Worm (Caenorhabditis elegans) whole organism, young adult: Measurements from ENCODE around the gene fbxc-22.

Experiments used
- F23B12.7 ChIP-seq: sonication (generic microtip); optimal IDR thresholded peaks from 2 replicates; lab custom pipeline; 2017; ENCODE audit warnings: missing genetic modification characterization, mild to moderate bottlenecking, missing compliant biosample characterization, antibody characterized with exemption, moderate library complexity; ENCODE audit not compliant: insufficient read depth
- F37B4.10 ChIP-seq: fragments of 200-800 bp; sonication (Bioruptor generic); IDR thresholded peaks from 2 replicates; pipeline ENCODE4 v1.3.6; 2022; ENCODE audit warnings: missing genetic modification characterization, missing compliant biosample characterization
- F55B11.4 ChIP-seq: sonication (generic microtip); optimal IDR thresholded peaks from 2 replicates; lab custom pipeline; 2016; ENCODE audit warnings: missing compliant biosample characterization, missing genetic modification characterization, borderline replicate concordance; ENCODE audit not compliant: insufficient read depth
- T26A5.8 ChIP-seq: sonication (generic microtip); optimal IDR thresholded peaks from 2 replicates; lab custom pipeline; 2016; ENCODE audit warnings: missing genetic modification characterization, missing compliant biosample characterization
- Y56A3A.18 ChIP-seq: fragments of 200-800 bp; sonication (Bioruptor generic); IDR thresholded peaks from 2 replicates; pipeline ENCODE4 v1.3.6; 2022; ENCODE audit warnings: missing genetic modification reagents, missing genetic modification characterization, missing compliant biosample characterization
- Y67H2A.10 ChIP-seq: fragments of 200-800 bp; sonication (Bioruptor generic); conservative IDR thresholded peaks from 2 replicates; pipeline ENCODE4 v1.3.6; 2022; ENCODE audit warnings: missing genetic modification reagents, missing genetic modification characterization, missing compliant biosample characterization
- Y95B8A.8 ChIP-seq: fragments of 200-800 bp; sonication (Bioruptor generic); IDR thresholded peaks from 2 replicates; pipeline ENCODE4 v1.3.6; 2022; ENCODE audit warnings: missing genetic modification reagents, missing genetic modification characterization, missing compliant biosample characterization
- akir-1 ChIP-seq: fragments of 200-800 bp; sonication (Bioruptor generic); optimal IDR thresholded peaks from 2 replicates; lab custom pipeline; 2018; ENCODE audit warnings: mild to moderate bottlenecking, missing genetic modification characterization, moderate library complexity, missing compliant biosample characterization
- aptf-2 ChIP-seq: fragments of 200-800 bp; sonication (Bioruptor generic); conservative IDR thresholded peaks from 2 replicates; pipeline ENCODE4 v1.3.6; 2022; ENCODE audit warnings: missing genetic modification reagents, missing genetic modification characterization, missing compliant biosample characterization
- aptf-3 ChIP-seq: fragments of 200-800 bp; sonication (Bioruptor generic); IDR thresholded peaks from 2 replicates; pipeline ENCODE4 v1.3.6; 2022; ENCODE audit warnings: missing genetic modification characterization, missing compliant biosample characterization
- attf-6 ChIP-seq: fragments of 200-800 bp; sonication (Bioruptor generic); IDR thresholded peaks from 2 replicates; pipeline ENCODE4 v1.3.6; 2022; ENCODE audit warnings: missing genetic modification reagents, missing genetic modification characterization, missing compliant biosample characterization
- cebp-2 ChIP-seq: fragments of 200-800 bp; sonication (Bioruptor generic); IDR thresholded peaks from 2 replicates; pipeline ENCODE4 v1.3.6; 2022; ENCODE audit warnings: missing genetic modification characterization, missing compliant biosample characterization
- ceh-58 ChIP-seq: fragments of 200-800 bp; sonication (Bioruptor generic); IDR thresholded peaks from 2 replicates; pipeline ENCODE4 v1.3.6; 2022; ENCODE audit warnings: missing genetic modification characterization, missing compliant biosample characterization
- chd-7 ChIP-seq: sonication (generic microtip); optimal IDR thresholded peaks from 2 replicates; lab custom pipeline; 2016; ENCODE audit warnings: mild to moderate bottlenecking, missing genetic modification characterization, moderate library complexity, missing compliant biosample characterization
- dox-1 ChIP-seq: fragments of 200-800 bp; sonication (Bioruptor generic); IDR thresholded peaks from 2 replicates; pipeline ENCODE4 v1.3.6; 2022; ENCODE audit warnings: missing genetic modification reagents, missing genetic modification characterization, missing compliant biosample characterization
- dpff-1 ChIP-seq: sonication (generic microtip); optimal IDR thresholded peaks from 2 replicates; lab custom pipeline; 2017; ENCODE audit warnings: mild to moderate bottlenecking, missing genetic modification characterization, missing compliant biosample characterization
- dpl-1 ChIP-seq: fragments of 150-350 bp; optimal IDR thresholded peaks from 2 replicates; lab custom pipeline; 2014; ENCODE audit warnings: missing biosample characterization, missing genetic modification reagents, missing genetic modification characterization
- egl-44 ChIP-seq: fragments of 200-800 bp; sonication (Bioruptor generic); IDR thresholded peaks from 2 replicates; pipeline ENCODE4 v1.3.6; 2022; ENCODE audit warnings: missing genetic modification reagents, missing genetic modification characterization, missing compliant biosample characterization
- egrh-3 ChIP-seq: fragments of 200-800 bp; sonication (Bioruptor generic); IDR thresholded peaks from 2 replicates; pipeline ENCODE4 v1.3.6; 2022; ENCODE audit warnings: missing genetic modification reagents, missing genetic modification characterization, missing compliant biosample characterization
- hmg-1.2 ChIP-seq: fragments of 200-800 bp; sonication (Bioruptor generic); IDR thresholded peaks from 2 replicates; pipeline ENCODE4 v1.3.6; 2022; ENCODE audit warnings: missing genetic modification reagents, missing genetic modification characterization, missing compliant biosample characterization
- hrde-1 ChIP-seq: sonication (generic microtip); optimal IDR thresholded peaks from 2 replicates; lab custom pipeline; 2016; ENCODE audit warnings: missing genetic modification characterization, mild to moderate bottlenecking, missing compliant biosample characterization, moderate library complexity, missing genotype, missing genetic modification reagents, borderline replicate concordance
- lag-1 ChIP-seq: fragments of 200-800 bp; sonication (Bioruptor generic); IDR thresholded peaks from 2 replicates; pipeline ENCODE4 v1.3.6; 2022; ENCODE audit warnings: missing genetic modification reagents, missing genetic modification characterization, missing compliant biosample characterization
- lin-35 ChIP-seq, 3 experiments: fragments of 150-350 bp in 2 of 3; sonication (generic microtip) in 1 of 3; optimal IDR thresholded peaks; 2 replicates each; lab custom pipeline; 2014 to 2018; ENCODE audit warnings: missing biosample characterization in 3 of 3, missing genetic modification characterization in 3 of 3, missing genetic modification reagents in 3 of 3
- madf-8 ChIP-seq: fragments of 200-800 bp; sonication (Bioruptor generic); conservative IDR thresholded peaks from 2 replicates; pipeline ENCODE4 v1.3.6; 2022; ENCODE audit warnings: missing genetic modification reagents, missing genetic modification characterization, missing compliant biosample characterization
- nfya-1 ChIP-seq: sonication (generic microtip); optimal IDR thresholded peaks from 2 replicates; lab custom pipeline; 2017; ENCODE audit warnings: antibody characterized with exemption, missing compliant biosample characterization, missing genetic modification characterization, borderline replicate concordance; ENCODE audit not compliant: insufficient read depth
- nfyb-1 ChIP-seq: fragments of 200-800 bp; sonication (Bioruptor generic); IDR thresholded peaks from 2 replicates; pipeline ENCODE4 v1.3.6; 2022; ENCODE audit warnings: missing genetic modification reagents, missing genetic modification characterization, missing compliant biosample characterization
- nhr-120 ChIP-seq: fragments of 200-800 bp; sonication (Bioruptor generic); IDR thresholded peaks from 2 replicates; pipeline ENCODE4 v1.3.6; 2022; ENCODE audit warnings: missing genetic modification characterization, missing compliant biosample characterization
- nhr-179 ChIP-seq: sonication (generic microtip); optimal IDR thresholded peaks from 2 replicates; lab custom pipeline; 2016; ENCODE audit warnings: mild to moderate bottlenecking, missing genetic modification characterization, missing compliant biosample characterization
- pbrm-1 ChIP-seq: fragments of 200-800 bp; sonication (Bioruptor generic); IDR thresholded peaks from 2 replicates; pipeline ENCODE4 v1.3.6; 2022; ENCODE audit warnings: missing genetic modification reagents, missing genetic modification characterization, missing compliant biosample characterization
- rec-8 ChIP-seq, 2 experiments: sonication (generic microtip); optimal IDR thresholded peaks; 2 replicates each; lab custom pipeline; 2016; ENCODE audit warnings: mild to moderate bottlenecking in 2 of 2, missing genetic modification characterization in 2 of 2, missing genetic modification reagents in 2 of 2, missing genotype in 2 of 2, missing biosample characterization in 1 of 2, missing compliant biosample characterization in 1 of 2, moderate library complexity in 1 of 2
- snpc-1.3 ChIP-seq: sonication (generic microtip); optimal IDR thresholded peaks from 2 replicates; lab custom pipeline; 2017; ENCODE audit warnings: missing genetic modification characterization, mild to moderate bottlenecking, missing compliant biosample characterization, antibody characterized with exemption, moderate library complexity, missing genotype, missing genetic modification reagents; ENCODE audit not compliant: insufficient read depth
- somi-1 ChIP-seq: fragments of 200-800 bp; sonication (Bioruptor generic); optimal IDR thresholded peaks from 2 replicates; lab custom pipeline; 2018; ENCODE audit warnings: mild to moderate bottlenecking, missing genetic modification characterization, missing compliant biosample characterization
- tbx-9 ChIP-seq: sonication (generic microtip); optimal IDR thresholded peaks from 2 replicates; lab custom pipeline; 2016; ENCODE audit warnings: borderline replicate concordance, missing genetic modification characterization, inconsistent platforms, missing compliant biosample characterization
- unc-62 ChIP-seq: fragments of 150-350 bp; optimal IDR thresholded peaks from 2 replicates; lab custom pipeline; 2014; ENCODE audit warnings: missing biosample characterization, missing genetic modification reagents, missing genetic modification characterization
- xnd-1 ChIP-seq: sonication (generic microtip); optimal IDR thresholded peaks from 2 replicates; lab custom pipeline; 2016; ENCODE audit warnings: missing genotype, missing genetic modification reagents, missing genetic modification characterization, missing compliant biosample characterization
- ztf-25 ChIP-seq: fragments of 200-800 bp; sonication (Bioruptor generic); IDR thresholded peaks from 2 replicates; pipeline ENCODE4 v1.3.6; 2022; ENCODE audit warnings: missing genetic modification reagents, missing genetic modification characterization, missing compliant biosample characterization
- ztf-6 ChIP-seq: fragments of 200-800 bp; sonication (Bioruptor generic); IDR thresholded peaks from 2 replicates; pipeline ENCODE4 v1.3.6; 2022; ENCODE audit warnings: missing genetic modification reagents, missing genetic modification characterization, missing compliant biosample characterization

fbxc-22 gene

DNA sequence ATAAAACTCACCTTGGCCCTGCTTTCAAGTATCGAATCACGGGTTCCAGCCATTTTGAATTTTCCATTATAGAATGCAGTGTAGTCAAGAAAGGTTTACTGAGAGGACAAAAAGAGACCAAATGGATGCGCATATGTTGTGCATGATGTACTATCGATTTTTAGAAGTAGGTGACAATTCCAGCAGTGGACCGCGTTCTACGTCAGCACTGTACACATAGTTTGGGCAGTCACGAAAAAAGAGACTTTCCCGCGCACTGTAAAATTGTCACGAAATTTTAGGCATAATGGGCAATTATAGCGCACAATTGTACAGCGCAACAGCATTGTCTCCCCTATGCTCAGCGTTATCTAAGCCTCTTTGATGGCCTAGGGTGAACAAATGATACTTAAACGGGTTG, at the start of gene fbxc-22:
Gene fbxc-22 (minus strand): TSS at position 101 of the 400 bp plus-strand sequence.
- no peak for TF ChIP-seq Y56A3A.18
- TF ChIP-seq aptf-3 (GFP tag; lab: Robert Waterston, UW): no peak
- TF ChIP-seq cebp-2 (GFP tag; lab: Robert Waterston, UW): no peak
- no peak for TF ChIP-seq nfyb-1 (GFP tag; lab: Robert Waterston, UW)
- no peak for TF ChIP-seq rec-8 (tag; optimal IDR thresholded peaks at IDR 0.05; lab: Kevin White, UChicago)
- no peak for TF ChIP-seq hrde-1 (tag; lab: Kevin White, UChicago)
- no peak for TF ChIP-seq chd-7 (tag; lab: Kevin White, UChicago)
- TF ChIP-seq F23B12.7: no peak
- no peak for TF ChIP-seq attf-6 (GFP tag; lab: Robert Waterston, UW)
- no peak for TF ChIP-seq egrh-3 (GFP tag; lab: Robert Waterston, UW)
- no peak for TF ChIP-seq lin-35 (GFP tag; optimal IDR thresholded peaks at IDR 0.05; lab: Kevin White, UChicago)
- TF ChIP-seq akir-1 (GFP tag; lab: Kevin White, UChicago): no peak
- TF ChIP-seq tbx-9 (tag; lab: Kevin White, UChicago): no peak
- TF ChIP-seq Y67H2A.10 (GFP tag; lab: Robert Waterston, UW): no peak
- TF ChIP-seq nhr-120 (GFP tag; lab: Robert Waterston, UW): no peak
- TF ChIP-seq ztf-25: no peak

DNA sequence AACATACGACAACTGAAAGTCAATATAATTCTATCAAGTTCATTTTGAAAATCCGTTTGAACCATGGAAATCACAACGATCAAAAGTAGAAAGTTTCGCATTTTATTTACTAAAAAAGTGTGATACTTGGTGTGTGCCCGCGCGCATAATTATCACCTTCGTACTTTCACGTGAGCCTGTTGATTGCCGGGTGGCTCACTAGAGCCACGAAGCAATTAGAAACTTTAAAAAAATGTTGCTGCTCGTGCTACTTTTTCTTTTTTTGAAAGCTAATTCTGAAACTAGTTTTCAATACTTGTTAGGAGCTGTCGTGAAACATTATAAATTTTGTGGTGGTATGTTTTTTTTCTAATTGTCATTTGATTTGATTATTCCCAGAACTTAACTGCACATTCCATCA, 47.9 kb upstream of the fbxc-22 start, which contains the start of the genes irld-9 and irld-33:
Gene irld-9 (minus strand): TSS at position 101 of the 400 bp plus-strand sequence.
Gene irld-33 (plus strand): TSS at position 209 of the 400 bp plus-strand sequence.
- TF ChIP-seq madf-8 (no peak), nfya-1 (no peak), ztf-6 (no peak), nhr-179 (tag; lab: Kevin White, UChicago) (no peak), dpl-1 (GFP tag; lab: Kevin White, UChicago) (no peak), F55B11.4 (tag; lab: Kevin White, UChicago) (no peak), T26A5.8 (no peak), cebp-2 (GFP tag; lab: Robert Waterston, UW) (no peak), egl-44 (no peak), lag-1 (GFP tag; lab: Robert Waterston, UW) (no peak), dox-1 (GFP tag; lab: Robert Waterston, UW) (no peak), lin-35 (GFP tag; optimal IDR thresholded peaks at IDR 0.05; lab: Kevin White, UChicago) (no peak), Y95B8A.8 (GFP tag; lab: Robert Waterston, UW) (no peak), tbx-9 (tag; lab: Kevin White, UChicago) (no peak), aptf-2 (GFP tag; lab: Robert Waterston, UW) (no peak), dpff-1 (tag; lab: Kevin White, UChicago) (no peak), unc-62 (GFP tag; lab: Kevin White, UChicago) (no peak), ceh-58 (GFP tag; lab: Robert Waterston, UW) (no peak), somi-1 (GFP tag; lab: Kevin White, UChicago) (no peak), xnd-1 (tag; lab: Kevin White, UChicago) (no peak)

- TF ChIP-seq hmg-1.2: peak; percentile 92
- 0 out of 2 replicates have a peak, but pooled peaks have one; percentile 52 for TF ChIP-seq aptf-2 (GFP tag; lab: Robert Waterston, UW)
- TF ChIP-seq F37B4.10 (GFP tag; lab: Robert Waterston, UW): no peak
- TF ChIP-seq F55B11.4 (tag; lab: Kevin White, UChicago): no peak
- 0 out of 2 replicates have a peak, but pooled peaks have one; percentile 25 for TF ChIP-seq pbrm-1 (GFP tag; lab: Robert Waterston, UW)
- TF ChIP-seq snpc-1.3 (tag; lab: Kevin White, UChicago): no peak
Measured at ce11 chrII:1736353-1736752, 45.4 kb upstream of the fbxc-22 start, which contains the start of gene ceh-83. TSS of gene ceh-83 (minus strand) at chrII:1736533.
